Worm (Caenorhabditis elegans) whole organism, L4/young adult: ENCODE data around the gene mrp-4.

Source experiments
- W03F9.2 ChIP-seq: fragments of 150-350 bp; optimal IDR thresholded peaks from 2 replicates; lab custom pipeline; 2014; ENCODE audit warnings: missing biosample characterization, missing genetic modification characterization
- dao-5 ChIP-seq: sonication (generic microtip); optimal IDR thresholded peaks from 2 replicates; lab custom pipeline; 2016; ENCODE audit warnings: missing genotype, missing genetic modification characterization, moderate library complexity, missing compliant biosample characterization
- him-1 ChIP-seq: sonication (generic microtip); optimal IDR thresholded peaks from 2 replicates; lab custom pipeline; 2016; ENCODE audit warnings: missing genotype, missing genetic modification reagents, missing genetic modification characterization, missing compliant biosample characterization

DNA sequence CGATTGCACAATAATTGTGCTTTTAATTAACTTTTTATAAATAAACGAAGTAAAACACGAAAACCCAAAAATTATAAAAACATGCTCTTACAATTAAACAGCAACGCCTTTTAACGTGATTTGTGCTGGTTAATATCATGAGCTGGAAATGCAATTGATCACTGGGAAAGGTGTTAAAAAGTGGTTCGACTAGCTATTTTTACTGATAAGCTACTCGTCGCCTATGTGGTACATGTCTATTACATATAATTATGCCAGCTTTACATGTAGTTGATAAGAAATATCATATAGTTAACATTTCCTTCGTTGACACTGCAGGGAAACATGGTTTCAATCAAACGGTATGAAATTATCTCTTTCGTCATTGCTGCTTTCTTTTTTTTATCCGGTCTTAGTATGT lies 26.0 kb upstream of the mrp-4 start, which contains the start of gene scav-5:
- TF ChIP-seq W03F9.2 (tag; lab: Kevin White, UChicago) (no peak), him-1 (tag; lab: Kevin White, UChicago) (no peak), dao-5 (tag; lab: Kevin White, UChicago) (no peak)
